Fruit fly (Drosophila melanogaster) whole organism, embryonic: ENCODE data around the gene Pif1A.

Source experiments
- B-H2 ChIP-seq: fragments of 200-800 bp; sonication (Bioruptor generic); optimal IDR thresholded peaks from 2 replicates; lab custom pipeline; 2018; ENCODE audit warnings: missing biosample characterization, mild to moderate bottlenecking, missing genetic modification characterization
- Bdp1 ChIP-seq: fragments of 200-800 bp; sonication (Bioruptor generic); optimal IDR thresholded peaks from 3 replicates; lab custom pipeline; 2016; ENCODE audit warnings: missing biosample characterization, missing genetic modification characterization
- CG10462 ChIP-seq: fragments of 200-800 bp; sonication (Bioruptor generic); optimal IDR thresholded peaks from 2 replicates; lab custom pipeline; 2016; ENCODE audit warnings: missing biosample characterization, missing genetic modification characterization
- CG12104 ChIP-seq: fragments of 200-800 bp; sonication (Bioruptor generic); optimal IDR thresholded peaks from 3 replicates; lab custom pipeline; 2016; ENCODE audit warnings: missing biosample characterization, missing genetic modification characterization
- CG12659 ChIP-seq: fragments of 200-800 bp; sonication (Bioruptor generic); optimal IDR thresholded peaks from 3 replicates; lab custom pipeline; 2017; ENCODE audit warnings: mild to moderate bottlenecking, missing biosample characterization, missing genetic modification reagents, missing genetic modification characterization
- CG13123 ChIP-seq: fragments of 200-800 bp; sonication (Bioruptor generic); optimal IDR thresholded peaks from 2 replicates; lab custom pipeline; 2016; ENCODE audit warnings: missing biosample characterization, missing genetic modification characterization
- CG16863 ChIP-seq: fragments of 200-800 bp; sonication (Bioruptor generic); optimal IDR thresholded peaks from 3 replicates; lab custom pipeline; 2016; ENCODE audit warnings: missing biosample characterization, missing genetic modification characterization
- CG17328 ChIP-seq: fragments of 200-800 bp; sonication (Bioruptor generic); IDR thresholded peaks from 2 replicates; pipeline ENCODE4 v1.3.6; 2022; ENCODE audit warnings: missing biosample characterization, missing genetic modification characterization
- CG17359 ChIP-seq: fragments of 200-800 bp; sonication (Bioruptor generic); optimal IDR thresholded peaks from 3 replicates; lab custom pipeline; 2018; ENCODE audit warnings: missing biosample characterization, mild to moderate bottlenecking, missing genetic modification characterization, moderate library complexity
- CG18764 ChIP-seq: fragments of 200-800 bp; sonication (Bioruptor generic); optimal IDR thresholded peaks from 3 replicates; lab custom pipeline; 2016; ENCODE audit warnings: missing biosample characterization, missing genetic modification characterization
- CG2116 ChIP-seq: fragments of 200-800 bp; sonication (Bioruptor generic); optimal IDR thresholded peaks from 3 replicates; lab custom pipeline; 2018; ENCODE audit warnings: missing biosample characterization, mild to moderate bottlenecking, missing genetic modification characterization
- CG31224 ChIP-seq: fragments of 200-800 bp; sonication (Bioruptor generic); IDR thresholded peaks from 2 replicates; pipeline ENCODE4 v1.3.6; 2022; ENCODE audit warnings: missing biosample characterization, missing genetic modification characterization
- CG3163 ChIP-seq: fragments of 200-800 bp; sonication (Bioruptor generic); optimal IDR thresholded peaks from 3 replicates; lab custom pipeline; 2016; ENCODE audit warnings: missing biosample characterization, missing genetic modification characterization
- CG4854 ChIP-seq: fragments of 200-800 bp; sonication (Bioruptor generic); optimal IDR thresholded peaks from 2 replicates; lab custom pipeline; 2016; ENCODE audit warnings: missing biosample characterization, missing genetic modification characterization, inconsistent platforms
- CG7372 ChIP-seq: fragments of 200-800 bp; sonication (Bioruptor generic); IDR thresholded peaks from 2 replicates; pipeline ENCODE4 v1.3.6; 2022; ENCODE audit warnings: missing biosample characterization, missing genetic modification characterization
- CG8924 ChIP-seq: fragments of 200-800 bp; optimal IDR thresholded peaks from 3 replicates; lab custom pipeline; 2019; ENCODE audit warnings: missing biosample characterization, mild to moderate bottlenecking, missing genetic modification characterization, moderate library complexity
- CG9932 ChIP-seq: fragments of 200-800 bp; sonication (Bioruptor generic); IDR thresholded peaks from 2 replicates; pipeline ENCODE4 v1.3.6; 2022; ENCODE audit warnings: missing biosample characterization, missing genetic modification characterization
- Dp ChIP-seq: fragments of 200-800 bp; sonication (Bioruptor generic); optimal IDR thresholded peaks from 2 replicates; lab custom pipeline; 2018; ENCODE audit warnings: missing biosample characterization, mild to moderate bottlenecking, missing genetic modification characterization, moderate library complexity
- Eip74EF ChIP-seq, 2 experiments: fragments of 200-800 bp in 1 of 2; fragments of >200 bp in 1 of 2; sonication (Bioruptor generic) in 1 of 2; optimal IDR thresholded peaks; 2 replicates each; lab custom pipeline; 2017 to 2019; ENCODE audit warnings: missing biosample characterization in 2 of 2, missing genetic modification characterization in 2 of 2, mild to moderate bottlenecking in 1 of 2, moderate library complexity in 1 of 2
- Hr78 ChIP-seq, 2 experiments: fragments of 200-800 bp in 1 of 2; fragments of >200 bp in 1 of 2; sonication (Bioruptor generic) in 1 of 2; optimal IDR thresholded peaks; 2 replicates each; lab custom pipeline; 2017 to 2019; ENCODE audit warnings: missing biosample characterization in 2 of 2, missing genetic modification characterization in 2 of 2, mild to moderate bottlenecking in 1 of 2, moderate library complexity in 1 of 2
- Max ChIP-seq: fragments of 200-800 bp; sonication (Bioruptor generic); optimal IDR thresholded peaks from 2 replicates; lab custom pipeline; 2016; ENCODE audit warnings: missing biosample characterization, mild to moderate bottlenecking, missing genetic modification characterization
- Mes4 ChIP-seq: fragments of 200-800 bp; sonication (Bioruptor generic); optimal IDR thresholded peaks from 2 replicates; lab custom pipeline; 2016; ENCODE audit warnings: missing biosample characterization, missing genetic modification characterization
- Rx ChIP-seq: fragments of 200-800 bp; sonication (Bioruptor generic); IDR thresholded peaks from 2 replicates; pipeline ENCODE4 v1.3.6; 2022; ENCODE audit warnings: missing biosample characterization, missing genetic modification characterization
- Six4 ChIP-seq: fragments of 200-800 bp; sonication (Bioruptor generic); optimal IDR thresholded peaks from 2 replicates; lab custom pipeline; 2016; ENCODE audit warnings: missing biosample characterization, missing genetic modification characterization
- Spps ChIP-seq: fragments of 200-800 bp; sonication (Bioruptor generic); optimal IDR thresholded peaks from 2 replicates; lab custom pipeline; 2018; ENCODE audit warnings: missing biosample characterization, mild to moderate bottlenecking, missing genetic modification characterization
- Taf1 ChIP-seq: fragments of 200-800 bp; sonication (Bioruptor generic); IDR thresholded peaks from 2 replicates; pipeline ENCODE4 v1.3.6; 2022; ENCODE audit warnings: missing biosample characterization, missing genetic modification characterization
- bcd ChIP-seq: fragments of 200-800 bp; sonication (Bioruptor generic); optimal IDR thresholded peaks from 2 replicates; lab custom pipeline; 2017; ENCODE audit warnings: missing biosample characterization, mild to moderate bottlenecking, missing genetic modification characterization
- cato ChIP-seq: fragments of 200-800 bp; sonication (Bioruptor generic); optimal IDR thresholded peaks from 2 replicates; lab custom pipeline; 2016; ENCODE audit warnings: missing biosample characterization, missing genetic modification characterization, borderline replicate concordance
- chm ChIP-seq: fragments of 200-800 bp; sonication (Bioruptor generic); IDR thresholded peaks from 2 replicates; pipeline ENCODE4 v1.3.6; 2022; ENCODE audit warnings: missing biosample characterization, missing genetic modification characterization
- corto ChIP-seq: fragments of 200-800 bp; sonication (Bioruptor generic); optimal IDR thresholded peaks from 2 replicates; lab custom pipeline; 2016; ENCODE audit warnings: missing biosample characterization, mild to moderate bottlenecking, missing genetic modification characterization, moderate library complexity
- dan ChIP-seq: fragments of 200-800 bp; sonication (Bioruptor generic); IDR thresholded peaks from 2 replicates; pipeline ENCODE4 v1.3.6; 2022; ENCODE audit warnings: missing biosample characterization, missing genetic modification characterization
- dati ChIP-seq: fragments of 200-800 bp; sonication (Bioruptor generic); IDR thresholded peaks from 2 replicates; pipeline ENCODE4 v1.3.6; 2022; ENCODE audit warnings: missing biosample characterization, missing genetic modification characterization
- dimm ChIP-seq: fragments of 200-800 bp; sonication (Bioruptor generic); IDR thresholded peaks from 2 replicates; pipeline ENCODE4 v1.3.6; 2022; ENCODE audit warnings: missing biosample characterization, missing genetic modification characterization
- dmrt99B ChIP-seq: fragments of 200-800 bp; sonication (Bioruptor generic); optimal IDR thresholded peaks from 2 replicates; lab custom pipeline; 2018; ENCODE audit warnings: missing biosample characterization, mild to moderate bottlenecking, missing genetic modification characterization, moderate library complexity
- exex ChIP-seq: fragments of 200-800 bp; sonication (Bioruptor generic); optimal IDR thresholded peaks from 4 replicates; lab custom pipeline; 2018; ENCODE audit warnings: missing biosample characterization, mild to moderate bottlenecking, missing genetic modification characterization, moderate library complexity
- hkb ChIP-seq, 2 experiments: fragments of 200-800 bp in 1 of 2; fragments of >200 bp in 1 of 2; sonication (Bioruptor generic) in 1 of 2; IDR thresholded peaks in 1 of 2; optimal IDR thresholded peaks in 1 of 2; 2 replicates each; pipeline versions ENCODE4 v1.3.6 to Lab custom; 2017 to 2022; ENCODE audit warnings: missing biosample characterization in 1 of 2, missing genetic modification characterization in 1 of 2
- kni ChIP-seq: fragments of 200-800 bp; sonication (Bioruptor generic); optimal IDR thresholded peaks from 3 replicates; lab custom pipeline; 2017; ENCODE audit warnings: mild to moderate bottlenecking, missing biosample characterization, missing genetic modification reagents, missing genetic modification characterization
- lov ChIP-seq, 2 experiments: fragments of 200-800 bp in 1 of 2; fragments of >200 bp in 1 of 2; sonication (Bioruptor generic) in 1 of 2; IDR thresholded peaks in 1 of 2; optimal IDR thresholded peaks in 1 of 2; 2 replicates in 1 of 2; 3 replicates in 1 of 2; pipeline versions ENCODE4 v1.3.6 to Lab custom; 2017 to 2022; ENCODE audit warnings: missing biosample characterization in 1 of 2, missing genetic modification characterization in 1 of 2
- mam ChIP-seq: fragments of 200-800 bp; sonication (Bioruptor generic); optimal IDR thresholded peaks from 3 replicates; lab custom pipeline; 2016; ENCODE audit warnings: missing biosample characterization, missing genetic modification characterization
- schlank ChIP-seq: fragments of 200-800 bp; sonication (Bioruptor generic); optimal IDR thresholded peaks from 2 replicates; lab custom pipeline; 2018; ENCODE audit warnings: missing biosample characterization, mild to moderate bottlenecking, missing genetic modification characterization
- sim ChIP-seq: fragments of 200-800 bp; sonication (Bioruptor generic); IDR thresholded peaks from 2 replicates; pipeline ENCODE4 v1.3.6; 2022; ENCODE audit warnings: missing biosample characterization, missing genetic modification characterization
- slbo ChIP-seq: fragments of 200-800 bp; sonication (Bioruptor generic); IDR thresholded peaks from 2 replicates; pipeline ENCODE4 v1.3.6; 2022; ENCODE audit warnings: missing biosample characterization, missing genetic modification characterization
- sob ChIP-seq: fragments of 200-800 bp; sonication (Bioruptor generic); IDR thresholded peaks from 2 replicates; pipeline ENCODE4 v1.3.6; 2022; ENCODE audit warnings: missing biosample characterization, missing genetic modification characterization
- toy ChIP-seq: fragments of 200-800 bp; sonication (Bioruptor generic); IDR thresholded peaks from 2 replicates; pipeline ENCODE4 v1.3.6; 2022; ENCODE audit warnings: missing biosample characterization, missing genetic modification characterization
- trh ChIP-seq: fragments of 200-800 bp; sonication (Bioruptor generic); optimal IDR thresholded peaks from 2 replicates; lab custom pipeline; 2016; ENCODE audit warnings: missing biosample characterization, missing genetic modification characterization
- vnd ChIP-seq: fragments of 200-800 bp; sonication (Bioruptor generic); IDR thresholded peaks from 3 replicates; pipeline ENCODE4 v1.3.6; 2022; ENCODE audit warnings: missing biosample characterization, missing genetic modification characterization; ENCODE audit not compliant: partially characterized antibody
- wor ChIP-seq: fragments of 200-800 bp; sonication (Bioruptor generic); IDR thresholded peaks from 2 replicates; pipeline ENCODE4 v1.3.6; 2022; ENCODE audit warnings: missing biosample characterization, missing genetic modification characterization
- zfh1 ChIP-seq: fragments of 200-800 bp; sonication (Bioruptor generic); IDR thresholded peaks from 3 replicates; pipeline ENCODE4 v1.3.6; 2022; ENCODE audit warnings: missing biosample characterization, missing genetic modification characterization

The Pif1A gene

dm6 chr3R:8731597-8732263, 69.2 kb downstream of the Pif1A start, which contains the start of the genes M1BP and CG8202 (continued):
- TF ChIP-seq CG7372 (GFP tag; lab: Robert Waterston, UW) (peak; percentile 79; the same call in 1 of the 2 replicates), CG10462 (GFP tag; lab: Kevin White, UChicago) (peak; percentile 78), Max (peak; percentile 74), CG12104 (GFP tag; lab: Kevin White, UChicago) (peak; percentile 87), cato (GFP tag; lab: Kevin White, UChicago) (peak; percentile 81), CG17359 (peak; percentile 84), mam (peak; percentile 78), Bdp1 (GFP tag; lab: Kevin White, UChicago) (no peak), CG17328 (no peak; the same call in 1 of the 2 replicates), dimm (GFP tag; lab: Robert Waterston, UW) (0 out of 2 replicates have a peak, but pooled peaks have one; percentile 37), B-H2 (peak; percentile 93), exex (peak; percentile 66), CG18764 (GFP tag; lab: Kevin White, UChicago) (peak; percentile 79), CG31224 (GFP tag; lab: Robert Waterston, UW) (peak; percentile 52), CG2116 (GFP tag; lab: Kevin White, UChicago) (peak; percentile 73), Spps (peak; percentile 78), lov (optimal IDR thresholded peaks at IDR 0.05; lab: Kevin White, UChicago) (no peak), lov (GFP tag; IDR thresholded peaks at IDR 0.05; lab: Robert Waterston, UW) (no peak), zfh1 (GFP tag; lab: Robert Waterston, UW) (peak; percentile 83; the same call in 2 of the 3 replicates), CG8924 (tag; lab: Kevin White, UChicago) (peak; percentile 96), dmrt99B (tag; lab: Kevin White, UChicago) (peak; percentile 91), bcd (GFP tag; lab: Kevin White, UChicago) (peak; percentile 90), CG9932 (GFP tag; lab: Robert Waterston, UW) (peak; percentile 82), toy (GFP tag; lab: Robert Waterston, UW) (no peak; the same call in 1 of the 2 replicates), Mes4 (GFP tag; lab: Kevin White, UChicago) (peak; percentile 47), Hr78 (GFP tag; optimal IDR thresholded peaks at IDR 0.05; lab: Kevin White, UChicago) (no peak), chm (GFP tag; lab: Robert Waterston, UW) (peak; percentile 52; the same call in 1 of the 2 replicates), sob (GFP tag; lab: Robert Waterston, UW) (peak; percentile 57; the same call in 1 of the 2 replicates), Six4 (GFP tag; lab: Kevin White, UChicago) (peak; percentile 86), CG4854 (GFP tag; lab: Kevin White, UChicago) (peak; percentile 25), kni (GFP tag; lab: Kevin White, UChicago) (no peak), sim (GFP tag; lab: Robert Waterston, UW) (0 out of 2 replicates have a peak, but pooled peaks have one; percentile 30), trh (GFP tag; lab: Kevin White, UChicago) (peak; percentile 77), Eip74EF (GFP tag; optimal IDR thresholded peaks at IDR 0.05; lab: Kevin White, UChicago) (no peak), CG13123 (GFP tag; lab: Kevin White, UChicago) (peak; percentile 73), hkb (optimal IDR thresholded peaks at IDR 0.05; lab: Kevin White, UChicago) (no peak), hkb (GFP tag; IDR thresholded peaks at IDR 0.05; lab: Robert Waterston, UW) (peak; percentile 77), schlank (tag; lab: Kevin White, UChicago) (peak; percentile 53), slbo (GFP tag; lab: Robert Waterston, UW) (peak; percentile 85), CG3163 (GFP tag; lab: Kevin White, UChicago) (no peak), Dp (GFP tag; lab: Kevin White, UChicago) (peak; percentile 2), dan (GFP tag; lab: Robert Waterston, UW) (no peak), Taf1 (GFP tag; lab: Robert Waterston, UW) (peak; percentile 8; the same call in 1 of the 2 replicates), Rx (GFP tag; lab: Robert Waterston, UW) (0 out of 2 replicates have a peak, but pooled peaks have one; percentile 40), wor (peak; percentile 56), corto (GFP tag; lab: Kevin White, UChicago) (peak; percentile 34), CG12659 (GFP tag; lab: Kevin White, UChicago) (peak; percentile 94), CG16863 (GFP tag; lab: Kevin White, UChicago) (peak; percentile 55), vnd (no peak), dati (GFP tag; lab: Robert Waterston, UW) (0 out of 2 replicates have a peak, but pooled peaks have one; percentile 40)
